Fruit fly (Drosophila melanogaster): ENCODE data around the gene CG5157.
A peak's percentile ranks its signal among the peaks of the same experiment; 100 is the strongest.

The CG5157 gene

dm6 chr3L:16176492-16176891, 38.8 kb upstream of the CG5157 start:
- TF ChIP-seq Sp1 (GFP tag; optimal IDR thresholded peaks at IDR 0.05): peak; percentile 82
- TF ChIP-seq woc (GFP tag; optimal IDR thresholded peaks at IDR 0.05): peak; percentile 4
- peak; percentile 29 for TF ChIP-seq dmrt93B (GFP tag; optimal IDR thresholded peaks at IDR 0.05)
- no peak for TF ChIP-seq GATAd (GFP tag; optimal IDR thresholded peaks at IDR 0.05)
- TF ChIP-seq lola (GFP tag; optimal IDR thresholded peaks at IDR 0.05): no peak
- peak; percentile 28 for TF ChIP-seq Jra (GFP tag; optimal IDR thresholded peaks at IDR 0.05)
- no peak for TF ChIP-seq Hr83 (GFP tag; optimal IDR thresholded peaks at IDR 0.05; ENCODE audit: poor library complexity, severe bottlenecking)
- TF ChIP-seq CG9705 (GFP tag; optimal IDR thresholded peaks at IDR 0.05): no peak
- peak; percentile 64 for TF ChIP-seq HLH106 (tag; optimal IDR thresholded peaks at IDR 0.05)
- peak; percentile 59 for TF ChIP-seq rgr (GFP tag; optimal IDR thresholded peaks at IDR 0.05)
- no peak for TF ChIP-seq Mio (GFP tag; optimal IDR thresholded peaks at IDR 0.05)
- TF ChIP-seq fru (GFP tag; optimal IDR thresholded peaks at IDR 0.05): peak; percentile 71
- TF ChIP-seq dl (GFP tag; optimal IDR thresholded peaks at IDR 0.05; ENCODE audit: insufficient read depth in 1 of 2, partially characterized antibody in 2 of 2): no peak
- no peak for TF ChIP-seq Abd-B (GFP tag; optimal IDR thresholded peaks at IDR 0.05)
- TF ChIP-seq sv (GFP tag; optimal IDR thresholded peaks at IDR 0.05): no peak
- peak in 1 of 2 experiments; percentile 57 for TF ChIP-seq foxo (GFP tag; optimal IDR thresholded peaks at IDR 0.05)
- no peak for TF ChIP-seq Myc (optimal IDR thresholded peaks at IDR 0.05)
- TF ChIP-seq br (GFP tag; optimal IDR thresholded peaks at IDR 0.05): peak; percentile 61
- no peak for TF ChIP-seq N (GFP tag; optimal IDR thresholded peaks at IDR 0.05)
- TF ChIP-seq CG32264 (GFP tag; optimal IDR thresholded peaks at IDR 0.05): no peak
- no peak for TF ChIP-seq Hr78 (GFP tag; optimal IDR thresholded peaks at IDR 0.05)
- TF ChIP-seq Dif (GFP tag; optimal IDR thresholded peaks at IDR 0.05; ENCODE audit: partially characterized antibody): no peak
- peak; percentile 41 for TF ChIP-seq psq (GFP tag; optimal IDR thresholded peaks at IDR 0.05)
- peak; percentile 64 for TF ChIP-seq h (GFP tag; optimal IDR thresholded peaks at IDR 0.05)
- TF ChIP-seq sage (GFP tag; optimal IDR thresholded peaks at IDR 0.05): no peak
- no peak for TF ChIP-seq jim (GFP tag; optimal IDR thresholded peaks at IDR 0.05)
- TF ChIP-seq Rel (GFP tag; optimal IDR thresholded peaks at IDR 0.05): no peak
- TF ChIP-seq Rel (tag; optimal IDR thresholded peaks at IDR 0.05): no peak
- TF ChIP-seq Hnf4 (GFP tag; optimal IDR thresholded peaks at IDR 0.05): peak; percentile 18
- peak; percentile 50 for TF ChIP-seq ey (GFP tag; optimal IDR thresholded peaks at IDR 0.05)
- TF ChIP-seq tai (GFP tag; optimal IDR thresholded peaks at IDR 0.05): peak; percentile 58
- no peak for TF ChIP-seq usp (GFP tag; optimal IDR thresholded peaks at IDR 0.05)
- TF ChIP-seq Dfd (GFP tag; optimal IDR thresholded peaks at IDR 0.05): no peak
- no peak for TF ChIP-seq pan (optimal IDR thresholded peaks at IDR 0.05)
- TF ChIP-seq Vsx2 (GFP tag; optimal IDR thresholded peaks at IDR 0.05; ENCODE audit: partially characterized antibody): no peak
- no peak for TF ChIP-seq CrebA (GFP tag; optimal IDR thresholded peaks at IDR 0.05; ENCODE audit: borderline replicate concordance)
- TF ChIP-seq brk (GFP tag; optimal IDR thresholded peaks at IDR 0.05): peak; percentile 67
- TF ChIP-seq OdsH (GFP tag; optimal IDR thresholded peaks at IDR 0.05): peak; percentile 29
- TF ChIP-seq dsf (GFP tag; optimal IDR thresholded peaks at IDR 0.05; ENCODE audit: borderline replicate concordance): no peak

dm6 chr3L:16175628-16176263, 38.1 kb upstream of the CG5157 start:
- TF ChIP-seq Hr78 (GFP tag; optimal IDR thresholded peaks at IDR 0.05) (no peak), OdsH (GFP tag; optimal IDR thresholded peaks at IDR 0.05) (peak; percentile 87), CrebA (GFP tag; optimal IDR thresholded peaks at IDR 0.05; ENCODE audit: borderline replicate concordance) (peak; percentile 66), Dif (GFP tag; optimal IDR thresholded peaks at IDR 0.05; ENCODE audit: partially characterized antibody) (no peak), brk (GFP tag; optimal IDR thresholded peaks at IDR 0.05) (peak; percentile 75), fru (GFP tag; optimal IDR thresholded peaks at IDR 0.05) (peak; percentile 91), GATAd (GFP tag; optimal IDR thresholded peaks at IDR 0.05) (no peak), Sp1 (GFP tag; optimal IDR thresholded peaks at IDR 0.05) (peak; percentile 85), sage (GFP tag; optimal IDR thresholded peaks at IDR 0.05) (peak; percentile 85), usp (GFP tag; optimal IDR thresholded peaks at IDR 0.05) (no peak), rgr (GFP tag; optimal IDR thresholded peaks at IDR 0.05) (peak; percentile 83), pan (optimal IDR thresholded peaks at IDR 0.05) (no peak), CG32264 (GFP tag; optimal IDR thresholded peaks at IDR 0.05) (peak; percentile 61), h (GFP tag; optimal IDR thresholded peaks at IDR 0.05) (peak; percentile 87), Hnf4 (GFP tag; optimal IDR thresholded peaks at IDR 0.05) (peak; percentile 73), jim (GFP tag; optimal IDR thresholded peaks at IDR 0.05) (no peak), Jra (GFP tag; optimal IDR thresholded peaks at IDR 0.05) (peak; percentile 40), woc (GFP tag; optimal IDR thresholded peaks at IDR 0.05) (peak; percentile 92), Mio (GFP tag; optimal IDR thresholded peaks at IDR 0.05) (no peak), Abd-B (GFP tag; optimal IDR thresholded peaks at IDR 0.05) (no peak), br (GFP tag; optimal IDR thresholded peaks at IDR 0.05) (peak; percentile 84), foxo (GFP tag; optimal IDR thresholded peaks at IDR 0.05) (peak in 1 of 2 experiments; percentile 83), dsf (GFP tag; optimal IDR thresholded peaks at IDR 0.05; ENCODE audit: borderline replicate concordance) (no peak), CG9705 (GFP tag; optimal IDR thresholded peaks at IDR 0.05) (peak; percentile 34), dl (GFP tag; optimal IDR thresholded peaks at IDR 0.05; ENCODE audit: insufficient read depth in 1 of 2, partially characterized antibody in 2 of 2) (peak in 1 of 2 experiments; percentile 18), ey (GFP tag; optimal IDR thresholded peaks at IDR 0.05) (peak; percentile 87), Hr83 (GFP tag; optimal IDR thresholded peaks at IDR 0.05; ENCODE audit: poor library complexity, severe bottlenecking) (peak; percentile 23), tai (GFP tag; optimal IDR thresholded peaks at IDR 0.05) (peak; percentile 44), lola (GFP tag; optimal IDR thresholded peaks at IDR 0.05) (no peak), Rel (GFP tag; optimal IDR thresholded peaks at IDR 0.05) (peak; percentile 28), Rel (tag; optimal IDR thresholded peaks at IDR 0.05) (peak; percentile 40), dmrt93B (GFP tag; optimal IDR thresholded peaks at IDR 0.05) (peak; percentile 55), Dfd (GFP tag; optimal IDR thresholded peaks at IDR 0.05) (no peak), psq (GFP tag; optimal IDR thresholded peaks at IDR 0.05) (peak; percentile 76), Vsx2 (GFP tag; optimal IDR thresholded peaks at IDR 0.05; ENCODE audit: partially characterized antibody) (no peak), sv (GFP tag; optimal IDR thresholded peaks at IDR 0.05) (no peak), N (GFP tag; optimal IDR thresholded peaks at IDR 0.05) (no peak), Myc (optimal IDR thresholded peaks at IDR 0.05) (no peak), HLH106 (tag; optimal IDR thresholded peaks at IDR 0.05) (peak; percentile 80)
